Worm (Caenorhabditis elegans): ENCODE results near the gene grd-5.

DNA sequence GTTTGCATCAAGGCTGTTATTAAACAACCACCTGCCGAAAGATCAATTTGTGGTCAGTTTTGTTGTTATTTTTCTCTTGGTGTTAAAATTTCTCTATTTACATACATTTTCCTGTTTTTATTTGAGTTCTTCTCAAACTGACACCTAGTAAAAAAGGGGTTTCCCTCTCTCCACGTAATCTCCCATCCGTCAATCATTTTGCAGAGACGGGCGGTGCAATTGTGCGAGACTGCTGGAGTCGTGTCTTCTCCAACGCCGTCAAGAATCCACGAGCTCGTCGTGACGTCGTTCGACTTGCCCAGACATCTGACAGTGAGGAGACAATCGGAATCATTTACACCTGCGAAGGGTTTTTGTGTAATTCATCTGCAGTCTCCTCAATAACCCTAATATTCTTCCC, 7.6 kb downstream of the grd-5 start:
- TF ChIP-seq mls-2 (tag; optimal IDR thresholded peaks at IDR 0.05) (no peak), pha-4 (tag; optimal IDR thresholded peaks at IDR 0.05) (no peak), snpc-4 (tag; optimal IDR thresholded peaks at IDR 0.05) (no peak), unc-39 (tag; optimal IDR thresholded peaks at IDR 0.05) (no peak)

Measured in whole organism, mixed stage, embryonic.